Worm (Caenorhabditis elegans) whole organism, L1 larva: Measurements from ENCODE around the gene tyr-6.

Experiments
- C04F5.9 ChIP-seq: sonication (generic microtip); optimal IDR thresholded peaks from 2 replicates; lab custom pipeline; 2016; ENCODE audit warnings: missing genetic modification characterization, missing compliant biosample characterization
- Y116A8C.19 ChIP-seq: sonication (generic microtip); optimal IDR thresholded peaks from 2 replicates; lab custom pipeline; 2016; ENCODE audit warnings: missing compliant biosample characterization, missing genetic modification characterization, borderline replicate concordance
- ceh-82 ChIP-seq, 3 experiments: fragments of 150-350 bp in 1 of 3; sonication (generic microtip) in 2 of 3; optimal IDR thresholded peaks; 2 replicates each; lab custom pipeline; 2014 to 2017; ENCODE audit warnings: missing biosample characterization in 3 of 3, missing genetic modification characterization in 3 of 3
- efl-1 ChIP-seq, 4 experiments: fragments of 150-350 bp; optimal IDR thresholded peaks in 3 of 4; peaks in 1 of 4; 1 replicate in 1 of 4; 2 replicates in 3 of 4; lab custom pipeline; 2014; ENCODE audit warnings: missing biosample characterization in 2 of 4, missing genetic modification characterization in 2 of 4, missing genetic modification reagents in 2 of 4
- egl-27 ChIP-seq, 2 experiments: fragments of 150-350 bp in 1 of 2; sonication (generic microtip); optimal IDR thresholded peaks; 3 replicates each; lab custom pipeline; 2017 to 2018; ENCODE audit warnings: missing biosample characterization in 2 of 2, missing genetic modification characterization in 2 of 2, missing genetic modification reagents in 2 of 2
- lsy-2 ChIP-seq, 2 experiments: fragments of 150-350 bp; optimal IDR thresholded peaks; 2 replicates each; lab custom pipeline; 2014; ENCODE audit warnings: missing biosample characterization in 2 of 2, missing genetic modification characterization in 2 of 2
- nhr-19 ChIP-seq: fragments of 200-800 bp; sonication (Bioruptor generic); conservative IDR thresholded peaks from 2 replicates; pipeline ENCODE4 v1.3.6; 2022; ENCODE audit warnings: missing genetic modification characterization, missing compliant biosample characterization
- nhr-237 ChIP-seq: fragments of 150-350 bp; optimal IDR thresholded peaks from 2 replicates; lab custom pipeline; 2014; ENCODE audit warnings: missing biosample characterization, missing genetic modification characterization
- rnt-1 ChIP-seq: sonication (generic microtip); optimal IDR thresholded peaks from 2 replicates; lab custom pipeline; 2016; ENCODE audit warnings: mild to moderate bottlenecking, missing genetic modification characterization, moderate library complexity, missing compliant biosample characterization
- skn-1 ChIP-seq: fragments of 150-350 bp; optimal IDR thresholded peaks from 2 replicates; lab custom pipeline; 2014; ENCODE audit warnings: missing biosample characterization, missing genetic modification characterization

ce11 chrIV:6500843-6501242 lies 20.5 kb downstream of the tyr-6 start:
- TF ChIP-seq lsy-2 (tag; optimal IDR thresholded peaks at IDR 0.05; lab: Kevin White, UChicago) (peak in 1 of 2 experiments; percentile 37), egl-27 (tag; optimal IDR thresholded peaks at IDR 0.05; lab: Kevin White, UChicago) (peak in 1 of 2 experiments; percentile 11), rnt-1 (tag; lab: Kevin White, UChicago) (no peak), skn-1 (tag; lab: Kevin White, UChicago) (no peak), C04F5.9 (no peak), nhr-237 (no peak), ceh-82 (tag; optimal IDR thresholded peaks at IDR 0.05; lab: Kevin White, UChicago) (no peak), efl-1 (optimal IDR thresholded peaks at IDR 0.05; lab: Kevin White, UChicago) (peak in 1 of 2 experiments; percentile 7), efl-1 (GFP tag; optimal IDR thresholded peaks at IDR 0.05 in 1 of 2; lab: Kevin White, UChicago) (peak in 1 of 2 experiments; percentile 58), nhr-19 (GFP tag; lab: Robert Waterston, UW) (no peak), Y116A8C.19 (tag; lab: Kevin White, UChicago) (no peak)
